Fruit fly (Drosophila melanogaster): ENCODE results near the gene KrT95D.

Gene KrT95D

dm6 chr3R:24031019-24031824, 405 bp downstream of the KrT95D start (continued):
- TF ChIP-seq CG13894 (tag; optimal IDR thresholded peaks at IDR 0.05), result peak; percentile 34
- TF ChIP-seq CG7372 (GFP tag; IDR thresholded peaks at IDR 0.05), result peak; percentile 25; the same call in 1 of the 2 replicates
- no peak for TF ChIP-seq kah (GFP tag; optimal IDR thresholded peaks at IDR 0.05)
- no peak; the same call in 1 of the 2 replicates for TF ChIP-seq CG13287 (GFP tag; IDR thresholded peaks at IDR 0.05; ENCODE audit: partially characterized antibody)
- peak; percentile 6 for TF ChIP-seq CG3281 (GFP tag; optimal IDR thresholded peaks at IDR 0.05)
- TF ChIP-seq Fer1 (GFP tag; optimal IDR thresholded peaks at IDR 0.05), result peak; percentile 36
- TF ChIP-seq bbx (GFP tag; IDR thresholded peaks at IDR 0.05; ENCODE audit: partially characterized antibody), result peak; percentile 33; the same call in 1 of the 2 replicates
- TF ChIP-seq amos (GFP tag; IDR thresholded peaks at IDR 0.05; ENCODE audit: partially characterized antibody), result peak; percentile 31; the same call in 1 of the 2 replicates
- TF ChIP-seq zen2 (GFP tag; IDR thresholded peaks at IDR 0.05; ENCODE audit: partially characterized antibody), result 0 out of 3 replicates have a peak, but pooled peaks have one; percentile 25
- TF ChIP-seq chm (GFP tag; IDR thresholded peaks at IDR 0.05), result peak; percentile 63
- TF ChIP-seq luna (GFP tag; optimal IDR thresholded peaks at IDR 0.05), result no peak
- TF ChIP-seq kni (GFP tag; optimal IDR thresholded peaks at IDR 0.05), result peak; percentile 28
- peak; percentile 85 for TF ChIP-seq cg (GFP tag; optimal IDR thresholded peaks at IDR 0.05)
- TF ChIP-seq CG13424 (tag; optimal IDR thresholded peaks at IDR 0.05), result peak; percentile 2
- TF ChIP-seq sd (tag; optimal IDR thresholded peaks at IDR 0.05), result no peak
- no peak for TF ChIP-seq hb (GFP tag; IDR thresholded peaks at IDR 0.05; ENCODE audit: partially characterized antibody)
- no peak for TF ChIP-seq gro (GFP tag; optimal IDR thresholded peaks at IDR 0.05)
- TF ChIP-seq MESR4 (GFP tag; optimal IDR thresholded peaks at IDR 0.05), result peak; percentile 49
- TF ChIP-seq lab (GFP tag; optimal IDR thresholded peaks at IDR 0.05), result peak; percentile 40
- peak; percentile 86 for TF ChIP-seq Jarid2 (GFP tag; optimal IDR thresholded peaks at IDR 0.05)
- TF ChIP-seq CG17328 (GFP tag; IDR thresholded peaks at IDR 0.05), result no peak
- peak; percentile 41; the same call in 1 of the 2 replicates for TF ChIP-seq sob (GFP tag; IDR thresholded peaks at IDR 0.05)
- peak; percentile 43 for TF ChIP-seq onecut (GFP tag; IDR thresholded peaks at IDR 0.05)
- TF ChIP-seq CG9797 (GFP tag; optimal IDR thresholded peaks at IDR 0.05), result no peak
- TF ChIP-seq Dbx (GFP tag; IDR thresholded peaks at IDR 0.05), result peak; percentile 54; the same call in 1 of the 3 replicates
- no peak for TF ChIP-seq Side (GFP tag; optimal IDR thresholded peaks at IDR 0.05)
- TF ChIP-seq Adf1 (GFP tag; IDR thresholded peaks at IDR 0.05), result peak; percentile 17; the same call in 1 of the 2 replicates
- no peak for TF ChIP-seq Lim3 (GFP tag; IDR thresholded peaks at IDR 0.05)
- TF ChIP-seq Ets65A (GFP tag), result no peak
- TF ChIP-seq CG6654 (GFP tag; optimal IDR thresholded peaks at IDR 0.05), result no peak
- peak; percentile 22 for TF ChIP-seq Vsx1 (GFP tag; optimal IDR thresholded peaks at IDR 0.05)
- peak; percentile 9 for TF ChIP-seq CG9727 (GFP tag; optimal IDR thresholded peaks at IDR 0.05)
- peak; percentile 65 for TF ChIP-seq Drgx (GFP tag; IDR thresholded peaks at IDR 0.05)
- peak; percentile 25 for TF ChIP-seq CG2202 (tag; optimal IDR thresholded peaks at IDR 0.05)
- TF ChIP-seq trh (GFP tag; optimal IDR thresholded peaks at IDR 0.05), result no peak
- peak; percentile 0 for TF ChIP-seq bab2 (GFP tag; optimal IDR thresholded peaks at IDR 0.05)
- TF ChIP-seq unc-4 (GFP tag; IDR thresholded peaks at IDR 0.05; ENCODE audit: partially characterized antibody), result peak; percentile 44; the same call in 1 of the 2 replicates
- TF ChIP-seq D (optimal IDR thresholded peaks at IDR 0.05), result peak; percentile 27
- no peak for TF ChIP-seq D (GFP tag; optimal IDR thresholded peaks at IDR 0.05)
- peak; percentile 24; the same call in 1 of the 3 replicates for TF ChIP-seq gce (GFP tag; IDR thresholded peaks at IDR 0.05)
- 0 out of 2 replicates have a peak, but pooled peaks have one; percentile 5 for TF ChIP-seq CG6689 (GFP tag; IDR thresholded peaks at IDR 0.05)
- TF ChIP-seq nom (GFP tag; optimal IDR thresholded peaks at IDR 0.05), result peak; percentile 36
- TF ChIP-seq CG16779 (GFP tag; IDR thresholded peaks at IDR 0.05), result peak; percentile 74
- peak; percentile 52; the same call in 1 of the 2 replicates for TF ChIP-seq CG32532 (GFP tag; IDR thresholded peaks at IDR 0.05)
- no peak for TF ChIP-seq CG4404 (GFP tag; IDR thresholded peaks at IDR 0.05)
- TF ChIP-seq Trl (optimal IDR thresholded peaks at IDR 0.05), result peak; percentile 77 to 92
- TF ChIP-seq Trl (GFP tag; optimal IDR thresholded peaks at IDR 0.05), result peak; percentile 12
- no peak for TF ChIP-seq Fer3 (tag; optimal IDR thresholded peaks at IDR 0.05)

Data from whole organism, embryonic.